Worm (Caenorhabditis elegans): ENCODE measurements around the gene F11G11.14.
"Not testable (repeated sequence)": the region's sequence is repeated elsewhere in the genome, so short reads cannot be mapped to it uniquely, and the experiment has no call there.

F11G11.14 gene

ce11 chrII:4902035-4902434 is 38.6 kb downstream of the F11G11.14 start, which contains the start of gene R05F9.9 (continued):
- no peak for TF ChIP-seq mxl-2 (GFP tag; conservative IDR thresholded peaks at IDR 0.05)
- no peak for TF ChIP-seq ztf-7 (tag; optimal IDR thresholded peaks at IDR 0.05)
- TF ChIP-seq dmd-8 (GFP tag; IDR thresholded peaks at IDR 0.05): no peak
- TF ChIP-seq mes-2 (tag; optimal IDR thresholded peaks at IDR 0.05; ENCODE audit: poor library complexity, severe bottlenecking): peak; percentile 68
- TF ChIP-seq nhr-111 (GFP tag; optimal IDR thresholded peaks at IDR 0.05): no peak
- no peak for TF ChIP-seq ZK337.2 (GFP tag; IDR thresholded peaks at IDR 0.05)
- no peak for TF ChIP-seq spr-3 (GFP tag; optimal IDR thresholded peaks at IDR 0.05)
- TF ChIP-seq dpl-1 (GFP tag; optimal IDR thresholded peaks at IDR 0.05): peak; percentile 54
- TF ChIP-seq Y48G9A.11 (GFP tag; IDR thresholded peaks at IDR 0.05): no peak
- TF ChIP-seq ZK546.5 (tag; optimal IDR thresholded peaks at IDR 0.05): no peak
- TF ChIP-seq sdz-12 (GFP tag; optimal IDR thresholded peaks at IDR 0.05): no peak
- no peak for TF ChIP-seq pqm-1 (tag; optimal IDR thresholded peaks at IDR 0.05)
- peak; percentile 5 for TF ChIP-seq hlh-11 (tag; optimal IDR thresholded peaks at IDR 0.05)
- TF ChIP-seq daf-16 (GFP tag; optimal IDR thresholded peaks at IDR 0.05): no peak
- TF ChIP-seq daf-16 (tag; optimal IDR thresholded peaks at IDR 0.05): peak; percentile 29
- peak; percentile 77 for TF ChIP-seq lin-38 (GFP tag; IDR thresholded peaks at IDR 0.05)
- peak; percentile 27 for TF ChIP-seq rbr-2 (tag; optimal IDR thresholded peaks at IDR 0.05)
- peak in 1 of 2 experiments; percentile 75 for TF ChIP-seq lsy-2 (tag; optimal IDR thresholded peaks at IDR 0.05)
- peak; percentile 70 for TF ChIP-seq mep-1 (tag; optimal IDR thresholded peaks at IDR 0.05)
- peak; percentile 49 for TF ChIP-seq aha-1 (tag)
- peak; percentile 58 for TF ChIP-seq dve-1 (tag; optimal IDR thresholded peaks at IDR 0.05; ENCODE audit: insufficient read depth)

DNA sequence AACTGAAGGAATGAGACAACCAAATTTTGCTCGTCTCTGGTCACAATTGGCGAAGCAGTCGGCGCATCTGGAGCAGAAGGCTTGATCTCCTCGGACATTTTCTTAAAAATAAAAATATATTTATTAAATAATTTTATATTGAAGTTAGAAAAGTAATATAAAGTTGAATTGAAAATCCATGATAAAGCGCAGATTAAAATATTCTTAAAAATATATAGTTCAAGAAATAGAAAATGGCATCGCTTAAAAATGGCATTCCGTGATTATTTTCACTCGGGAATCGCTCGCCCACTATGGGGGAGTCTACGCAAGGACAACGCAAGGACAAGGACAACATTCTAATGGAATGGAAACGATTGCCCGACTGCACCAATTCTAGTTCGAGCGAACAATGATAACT is 40.2 kb downstream of the F11G11.14 start, which contains the start of gene sgt-1:
Gene sgt-1 (minus strand): TSS at position 101 of the 400 bp plus-strand sequence.
- not testable (repeated sequence) for TF ChIP-seq unc-62 (GFP tag; optimal IDR thresholded peaks at IDR 0.05 in 1 of 2); unc-62 (tag; optimal IDR thresholded peaks at IDR 0.05); nhr-11 (tag; optimal IDR thresholded peaks at IDR 0.05); dmd-9 (GFP tag; IDR thresholded peaks at IDR 0.05)

DNA sequence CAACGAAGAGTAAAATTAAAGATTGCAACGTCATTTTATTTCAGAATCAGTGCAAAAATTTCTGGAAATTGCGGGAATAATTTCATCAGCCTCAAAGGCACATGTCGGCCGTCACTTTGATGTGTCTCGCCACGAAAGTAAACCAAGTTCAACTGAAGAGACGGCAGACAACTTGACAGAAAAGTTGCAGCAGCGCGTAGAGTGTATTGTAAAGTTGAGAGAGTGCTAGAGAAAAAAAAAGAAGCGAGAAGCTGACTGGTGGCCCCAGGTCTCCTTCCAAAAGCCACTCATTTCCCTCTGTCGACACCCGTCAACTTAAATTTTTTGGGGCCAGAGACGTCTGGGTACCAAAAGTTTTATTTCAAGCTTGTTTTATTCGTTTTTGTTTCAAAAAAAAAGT is 40.8 kb downstream of the F11G11.14 start:
- peak; percentile 64 for TF ChIP-seq rbr-2 (tag; optimal IDR thresholded peaks at IDR 0.05)
- TF ChIP-seq aha-1 (tag): no peak
- TF ChIP-seq nhr-11 (tag; optimal IDR thresholded peaks at IDR 0.05): peak; percentile 71
- TF ChIP-seq nhr-77 (tag; optimal IDR thresholded peaks at IDR 0.05): peak; percentile 77
- TF ChIP-seq Y105C5A.15 (GFP tag; IDR thresholded peaks at IDR 0.05): no peak
- peak; percentile 79 for TF ChIP-seq mes-2 (tag; optimal IDR thresholded peaks at IDR 0.05; ENCODE audit: poor library complexity, severe bottlenecking)
- peak; percentile 50 for TF ChIP-seq ama-1 (optimal IDR thresholded peaks at IDR 0.05)
- TF ChIP-seq lsy-2 (tag; optimal IDR thresholded peaks at IDR 0.05): peak; percentile 16 to 84
- TF ChIP-seq hlh-11 (tag; optimal IDR thresholded peaks at IDR 0.05): peak; percentile 83
- no peak for TF ChIP-seq pqm-1 (tag; optimal IDR thresholded peaks at IDR 0.05)
- TF ChIP-seq pha-4 (GFP tag; IDR thresholded peaks at IDR 0.05): peak; percentile 37; the same call in 1 of the 2 replicates
- TF ChIP-seq pha-4 (tag; optimal IDR thresholded peaks at IDR 0.05): peak; percentile 23
- TF ChIP-seq mdt-29 (GFP tag; IDR thresholded peaks at IDR 0.05): peak; percentile 58; the same call in 1 of the 2 replicates
- TF ChIP-seq unc-130 (GFP tag; optimal IDR thresholded peaks at IDR 0.05): peak; percentile 64
- TF ChIP-seq ceh-44 (GFP tag; IDR thresholded peaks at IDR 0.05): no peak
- TF ChIP-seq nhr-48 (tag; optimal IDR thresholded peaks at IDR 0.05): peak; percentile 13
- TF ChIP-seq daf-16 (GFP tag; optimal IDR thresholded peaks at IDR 0.05): peak in 1 of 2 experiments; percentile 16
- peak; percentile 64 for TF ChIP-seq daf-16 (tag; optimal IDR thresholded peaks at IDR 0.05)
- peak; percentile 75 for TF ChIP-seq dve-1 (tag; optimal IDR thresholded peaks at IDR 0.05; ENCODE audit: insufficient read depth)
- no peak for TF ChIP-seq attf-4 (tag; optimal IDR thresholded peaks at IDR 0.05)
- no peak for TF ChIP-seq zip-2 (tag; optimal IDR thresholded peaks at IDR 0.05)
- TF ChIP-seq dmd-6 (GFP tag; IDR thresholded peaks at IDR 0.05): peak; percentile 66
- 0 out of 2 replicates have a peak, but pooled peaks have one; percentile 37 for TF ChIP-seq php-3 (GFP tag; IDR thresholded peaks at IDR 0.05)
- 0 out of 2 replicates have a peak, but pooled peaks have one; percentile 37 for TF ChIP-seq T26A8.4 (GFP tag; IDR thresholded peaks at IDR 0.05)
- TF ChIP-seq nhr-102 (tag; optimal IDR thresholded peaks at IDR 0.05): peak; percentile 11
- TF ChIP-seq snpc-1.2 (GFP tag; IDR thresholded peaks at IDR 0.05): no peak
- peak; percentile 80 for TF ChIP-seq mxl-3 (GFP tag; optimal IDR thresholded peaks at IDR 0.05)
- TF ChIP-seq unc-62 (GFP tag; optimal IDR thresholded peaks at IDR 0.05 in 1 of 2): peak in 1 of 2 experiments; percentile 98
- no peak for TF ChIP-seq unc-62 (tag; optimal IDR thresholded peaks at IDR 0.05)
- peak; percentile 73 for TF ChIP-seq nhr-28 (tag; optimal IDR thresholded peaks at IDR 0.05)
- TF ChIP-seq ctbp-1 (GFP tag; IDR thresholded peaks at IDR 0.05): peak; percentile 41; the same call in 1 of the 2 replicates
- TF ChIP-seq zip-11 (GFP tag; IDR thresholded peaks at IDR 0.05): no peak
- TF ChIP-seq aly-2 (tag; optimal IDR thresholded peaks at IDR 0.05): no peak
- peak; percentile 25 for TF ChIP-seq T20F7.1 (GFP tag; optimal IDR thresholded peaks at IDR 0.05)
